Worm (Caenorhabditis elegans): ENCODE results near the gene F19G12.1.
"Not testable (repeated sequence)": the region's sequence is repeated elsewhere in the genome, so short reads cannot be mapped to it uniquely, and the experiment has no call there.

The F19G12.1 gene

ce11 chrX:1401259-1401658 lies 29.5 kb upstream of the F19G12.1 start, which contains the start of gene ZK402.5:
ZK402.5 (minus strand) TSS chrX:1401359.
- TF ChIP-seq crh-2 (tag; optimal IDR thresholded peaks at IDR 0.05) (no peak), F13H6.1 (tag; optimal IDR thresholded peaks at IDR 0.05) (no peak), lsy-2 (tag; optimal IDR thresholded peaks at IDR 0.05) (no peak), ztf-1 (GFP tag; conservative IDR thresholded peaks at IDR 0.05) (no peak), lin-11 (tag; optimal IDR thresholded peaks at IDR 0.05) (no peak), nhr-11 (tag; optimal IDR thresholded peaks at IDR 0.05) (no peak), ztf-4 (tag; optimal IDR thresholded peaks at IDR 0.05) (no peak), unc-39 (tag; optimal IDR thresholded peaks at IDR 0.05) (no peak), unc-55 (GFP tag; optimal IDR thresholded peaks at IDR 0.05) (no peak), sma-3 (GFP tag; optimal IDR thresholded peaks at IDR 0.05) (no peak), ZK546.5 (tag; optimal IDR thresholded peaks at IDR 0.05) (no peak), lin-13 (GFP tag; optimal IDR thresholded peaks at IDR 0.05) (no peak), sem-4 (tag; optimal IDR thresholded peaks at IDR 0.05) (no peak), ama-1 (optimal IDR thresholded peaks at IDR 0.05) (no peak), alr-1 (tag; optimal IDR thresholded peaks at IDR 0.05) (no peak), nhr-129 (tag; optimal IDR thresholded peaks at IDR 0.05) (no peak), mbf-1 (tag; optimal IDR thresholded peaks at IDR 0.05) (no peak)

ce11 chrX:1403444-1403843 lies 27.4 kb upstream of the F19G12.1 start, which contains the start of gene ZK402.2:
ZK402.2 (plus strand) TSS chrX:1403744.
- not testable (repeated sequence) for TF ChIP-seq gmeb-1, elt-1, nhr-12 (tag; optimal IDR thresholded peaks at IDR 0.05)

- not testable (repeated sequence) for TF ChIP-seq alr-1, nhr-6, dmd-4 (tag; optimal IDR thresholded peaks at IDR 0.05)
These were observed 26.8 kb upstream of the F19G12.1 start, which contains the start of gene ZK402.1 for ce11 chrX:1403971-1404370. ZK402.1 (plus strand) TSS chrX:1404271.

DNA sequence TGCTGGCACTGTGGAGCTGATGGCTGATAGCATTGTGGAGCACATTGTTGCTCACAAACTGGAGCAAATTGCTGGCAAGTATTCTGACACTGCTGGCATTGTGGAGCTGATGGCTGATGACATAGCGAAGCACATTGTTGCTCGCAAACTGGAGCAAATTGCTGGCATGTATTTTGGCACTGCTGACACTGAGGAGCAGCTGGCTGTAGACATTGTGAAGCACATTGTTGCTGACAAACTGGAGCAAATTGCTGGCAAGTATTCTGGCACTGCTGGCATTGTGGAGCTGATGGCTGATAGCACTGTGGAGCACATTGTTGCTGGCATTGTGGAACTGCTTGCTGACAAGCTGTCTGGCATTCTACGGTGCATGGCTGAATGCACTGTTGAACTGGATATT lies 21.6 kb upstream of the F19G12.1 start:
- TF ChIP-seq blmp-1 (tag; optimal IDR thresholded peaks at IDR 0.05; ENCODE audit: insufficient read depth) (no peak), nhr-129 (tag; optimal IDR thresholded peaks at IDR 0.05) (no peak), ztf-4 (tag; optimal IDR thresholded peaks at IDR 0.05) (no peak), nhr-12 (tag; optimal IDR thresholded peaks at IDR 0.05) (no peak), ztf-1 (GFP tag; conservative IDR thresholded peaks at IDR 0.05) (no peak), Y55F3AM.14 (GFP tag; optimal IDR thresholded peaks at IDR 0.05) (no peak), ceh-16 (tag; optimal IDR thresholded peaks at IDR 0.05) (no peak), ceh-82 (tag; optimal IDR thresholded peaks at IDR 0.05) (no peak), skn-1 (tag; optimal IDR thresholded peaks at IDR 0.05) (no peak), gmeb-1 (tag; optimal IDR thresholded peaks at IDR 0.05) (no peak), lin-13 (GFP tag; optimal IDR thresholded peaks at IDR 0.05) (no peak), nhr-77 (tag; optimal IDR thresholded peaks at IDR 0.05) (no peak), nhr-237 (tag; optimal IDR thresholded peaks at IDR 0.05) (no peak)

- TF ChIP-seq skn-1 (tag; optimal IDR thresholded peaks at IDR 0.05) (no peak), unc-39 (tag; optimal IDR thresholded peaks at IDR 0.05) (no peak), R02D3.7 (tag; optimal IDR thresholded peaks at IDR 0.05) (no peak), fos-1 (tag; optimal IDR thresholded peaks at IDR 0.05) (no peak), nhr-25 (tag; optimal IDR thresholded peaks at IDR 0.05) (no peak), zag-1 (tag; optimal IDR thresholded peaks at IDR 0.05) (no peak), lin-11 (tag; optimal IDR thresholded peaks at IDR 0.05) (no peak), ceh-82 (tag; optimal IDR thresholded peaks at IDR 0.05) (no peak), snpc-4 (tag; optimal IDR thresholded peaks at IDR 0.05) (no peak), C34F6.9 (tag; optimal IDR thresholded peaks at IDR 0.05) (no peak), nhr-10 (tag; optimal IDR thresholded peaks at IDR 0.05) (no peak), lin-13 (GFP tag; optimal IDR thresholded peaks at IDR 0.05) (no peak), dmd-4 (tag; optimal IDR thresholded peaks at IDR 0.05) (no peak), mab-5 (tag; optimal IDR thresholded peaks at IDR 0.05) (no peak), sem-4 (tag; optimal IDR thresholded peaks at IDR 0.05) (no peak), nhr-6 (tag; optimal IDR thresholded peaks at IDR 0.05) (no peak), peb-1 (tag; optimal IDR thresholded peaks at IDR 0.05) (no peak), lsy-2 (tag; optimal IDR thresholded peaks at IDR 0.05) (no peak), unc-55 (GFP tag; optimal IDR thresholded peaks at IDR 0.05) (no peak)
These were observed 20.3 kb upstream of the F19G12.1 start, which contains the start of gene abu-2 for ce11 chrX:1410552-1410951. abu-2 (minus strand) TSS chrX:1410652.
